Worm (Caenorhabditis elegans) whole organism, L2 larva: ENCODE results near the gene F53C11.4.

ENCODE experiments used
- C34F6.9 ChIP-seq: fragments of 150-350 bp; optimal IDR thresholded peaks from 2 replicates; lab custom pipeline; 2014; ENCODE audit warnings: missing biosample characterization, missing genetic modification characterization
- F13H6.1 ChIP-seq: sonication (generic microtip); optimal IDR thresholded peaks from 2 replicates; lab custom pipeline; 2016; ENCODE audit warnings: missing genetic modification characterization, missing compliant biosample characterization
- R02D3.7 ChIP-seq: fragments of 150-350 bp; optimal IDR thresholded peaks from 2 replicates; lab custom pipeline; 2014; ENCODE audit warnings: missing biosample characterization, missing genetic modification characterization
- Y55F3AM.14 ChIP-seq: fragments of 200-800 bp; sonication (Bioruptor generic); optimal IDR thresholded peaks from 2 replicates; lab custom pipeline; 2018; ENCODE audit warnings: mild to moderate bottlenecking, missing genetic modification characterization, missing compliant biosample characterization
- ZK546.5 ChIP-seq: sonication (generic microtip); optimal IDR thresholded peaks from 2 replicates; lab custom pipeline; 2017; ENCODE audit warnings: missing biosample characterization, missing genetic modification characterization
- alr-1 ChIP-seq: fragments of 150-350 bp; optimal IDR thresholded peaks from 2 replicates; lab custom pipeline; 2014; ENCODE audit warnings: missing biosample characterization, missing genetic modification characterization
- aly-2 ChIP-seq: fragments of 150-350 bp; optimal IDR thresholded peaks from 2 replicates; lab custom pipeline; 2014; ENCODE audit warnings: missing biosample characterization, missing genetic modification characterization
- ama-1 ChIP-seq: fragments of 150-350 bp; optimal IDR thresholded peaks from 2 replicates; lab custom pipeline; 2018; ENCODE audit warnings: inconsistent platforms
- blmp-1 ChIP-seq: sonication (generic microtip); optimal IDR thresholded peaks from 2 replicates; lab custom pipeline; 2017; ENCODE audit warnings: missing genetic modification characterization, mild to moderate bottlenecking, missing compliant biosample characterization, antibody characterized with exemption, moderate library complexity; ENCODE audit not compliant: insufficient read depth
- ceh-16 ChIP-seq: fragments of 150-350 bp; optimal IDR thresholded peaks from 2 replicates; lab custom pipeline; 2014; ENCODE audit warnings: missing biosample characterization, missing genetic modification characterization
- ceh-82 ChIP-seq: fragments of 150-350 bp; optimal IDR thresholded peaks from 2 replicates; lab custom pipeline; 2014; ENCODE audit warnings: missing biosample characterization, missing genetic modification characterization
- crh-2 ChIP-seq: sonication (generic microtip); optimal IDR thresholded peaks from 2 replicates; lab custom pipeline; 2017; ENCODE audit warnings: missing biosample characterization, missing genetic modification characterization
- dmd-4 ChIP-seq: sonication (generic microtip); optimal IDR thresholded peaks from 2 replicates; lab custom pipeline; 2017; ENCODE audit warnings: missing biosample characterization, missing genetic modification characterization
- egl-27 ChIP-seq: sonication (generic microtip); optimal IDR thresholded peaks from 3 replicates; lab custom pipeline; 2017; ENCODE audit warnings: missing biosample characterization, missing genetic modification reagents, missing genetic modification characterization
- elt-1 ChIP-seq: fragments of 150-350 bp; optimal IDR thresholded peaks from 2 replicates; lab custom pipeline; 2014; ENCODE audit warnings: missing biosample characterization, missing genetic modification characterization
- elt-3 ChIP-seq: sonication (generic microtip); optimal IDR thresholded peaks from 2 replicates; lab custom pipeline; 2017; ENCODE audit warnings: missing biosample characterization, missing genetic modification characterization
- fos-1 ChIP-seq: fragments of 150-350 bp; optimal IDR thresholded peaks from 2 replicates; lab custom pipeline; 2014; ENCODE audit warnings: missing biosample characterization, missing genetic modification characterization
- gmeb-1 ChIP-seq: fragments of 150-350 bp; optimal IDR thresholded peaks from 2 replicates; lab custom pipeline; 2014; ENCODE audit warnings: missing biosample characterization, missing genetic modification characterization
- lin-11 ChIP-seq: fragments of 150-350 bp; sonication (generic microtip); optimal IDR thresholded peaks from 2 replicates; lab custom pipeline; 2014; ENCODE audit warnings: missing biosample characterization, missing genetic modification characterization, inconsistent platforms, mixed read lengths
- lin-13 ChIP-seq: fragments of 150-350 bp; optimal IDR thresholded peaks from 2 replicates; lab custom pipeline; 2014; ENCODE audit warnings: missing biosample characterization, missing genetic modification reagents, missing genetic modification characterization
- lin-39 ChIP-seq: fragments of 150-350 bp; optimal IDR thresholded peaks from 2 replicates; lab custom pipeline; 2014; ENCODE audit warnings: missing biosample characterization, missing genetic modification reagents, missing genetic modification characterization
- lsy-2 ChIP-seq, 2 experiments: fragments of 150-350 bp in 1 of 2; sonication (generic microtip) in 1 of 2; optimal IDR thresholded peaks; 2 replicates each; lab custom pipeline; 2014 to 2017; ENCODE audit warnings: missing biosample characterization in 2 of 2, missing genetic modification characterization in 2 of 2
- mab-5 ChIP-seq: fragments of 150-350 bp; optimal IDR thresholded peaks from 2 replicates; lab custom pipeline; 2014; ENCODE audit warnings: missing biosample characterization, missing genetic modification characterization
- mbf-1 ChIP-seq: sonication (generic microtip); optimal IDR thresholded peaks from 2 replicates; lab custom pipeline; 2017; ENCODE audit warnings: missing biosample characterization, missing genetic modification characterization
- mdl-1 ChIP-seq, 2 experiments: fragments of 150-350 bp in 1 of 2; sonication (generic microtip) in 1 of 2; optimal IDR thresholded peaks; 2 replicates each; lab custom pipeline; 2017; ENCODE audit warnings: missing biosample characterization in 2 of 2, missing genetic modification characterization in 2 of 2
- nhr-10 ChIP-seq: sonication (generic microtip); optimal IDR thresholded peaks from 2 replicates; lab custom pipeline; 2017; ENCODE audit warnings: missing biosample characterization, missing genetic modification characterization
- nhr-11 ChIP-seq: fragments of 150-350 bp; optimal IDR thresholded peaks from 2 replicates; lab custom pipeline; 2014; ENCODE audit warnings: missing biosample characterization, missing genetic modification characterization
- nhr-12 ChIP-seq: fragments of 150-350 bp; optimal IDR thresholded peaks from 2 replicates; lab custom pipeline; 2014; ENCODE audit warnings: missing biosample characterization, missing genetic modification characterization
- nhr-129 ChIP-seq: fragments of 150-350 bp; optimal IDR thresholded peaks from 2 replicates; lab custom pipeline; 2014; ENCODE audit warnings: missing biosample characterization, missing genetic modification characterization
- nhr-21 ChIP-seq: fragments of 150-350 bp; optimal IDR thresholded peaks from 2 replicates; lab custom pipeline; 2014; ENCODE audit warnings: missing biosample characterization, missing genetic modification characterization
- nhr-23 ChIP-seq: fragments of 150-350 bp; optimal IDR thresholded peaks from 2 replicates; lab custom pipeline; 2014; ENCODE audit warnings: missing biosample characterization, missing genetic modification reagents, missing genetic modification characterization
- nhr-237 ChIP-seq: fragments of 150-350 bp; optimal IDR thresholded peaks from 2 replicates; lab custom pipeline; 2014; ENCODE audit warnings: missing biosample characterization, missing genetic modification characterization
- nhr-25 ChIP-seq: fragments of 150-350 bp; sonication (generic microtip); optimal IDR thresholded peaks from 3 replicates; lab custom pipeline; 2014; ENCODE audit warnings: missing biosample characterization, missing genetic modification characterization
- nhr-6 ChIP-seq: fragments of 150-350 bp; optimal IDR thresholded peaks from 2 replicates; lab custom pipeline; 2014; ENCODE audit warnings: missing biosample characterization, missing genetic modification characterization
- nhr-77 ChIP-seq: fragments of 150-350 bp; optimal IDR thresholded peaks from 2 replicates; lab custom pipeline; 2014; ENCODE audit warnings: missing biosample characterization, missing genetic modification characterization
- peb-1 ChIP-seq: fragments of 150-350 bp; optimal IDR thresholded peaks from 2 replicates; lab custom pipeline; 2014; ENCODE audit warnings: missing biosample characterization, missing genetic modification characterization
- sem-4 ChIP-seq: fragments of 150-350 bp; optimal IDR thresholded peaks from 2 replicates; lab custom pipeline; 2014; ENCODE audit warnings: missing biosample characterization, missing genetic modification reagents, missing genetic modification characterization
- skn-1 ChIP-seq: sonication (generic microtip); optimal IDR thresholded peaks from 2 replicates; lab custom pipeline; 2017; ENCODE audit warnings: missing biosample characterization, missing genetic modification characterization
- sma-3 ChIP-seq: sonication (generic microtip); optimal IDR thresholded peaks from 2 replicates; lab custom pipeline; 2016; ENCODE audit warnings: missing genetic modification reagents, missing genetic modification characterization, missing compliant biosample characterization
- sma-9 ChIP-seq, 2 experiments: fragments of 150-350 bp in 1 of 2; sonication (generic microtip) in 1 of 2; optimal IDR thresholded peaks; 2 replicates each; lab custom pipeline; 2014 to 2016; ENCODE audit warnings: missing genetic modification characterization in 2 of 2, mild to moderate bottlenecking in 1 of 2, missing biosample characterization in 1 of 2, missing compliant biosample characterization in 1 of 2, missing genetic modification reagents in 1 of 2, moderate library complexity in 1 of 2
- snpc-4 ChIP-seq: fragments of 150-350 bp; optimal IDR thresholded peaks from 2 replicates; lab custom pipeline; 2014; ENCODE audit warnings: missing biosample characterization, missing genetic modification characterization
- unc-39 ChIP-seq: fragments of 150-350 bp; optimal IDR thresholded peaks from 2 replicates; lab custom pipeline; 2014; ENCODE audit warnings: missing biosample characterization, missing genetic modification characterization
- unc-55 ChIP-seq: fragments of 150-350 bp; sonication (generic microtip); optimal IDR thresholded peaks from 3 replicates; lab custom pipeline; 2014; ENCODE audit warnings: missing biosample characterization, missing genetic modification reagents, missing genetic modification characterization
- unc-62 ChIP-seq: fragments of 150-350 bp; optimal IDR thresholded peaks from 2 replicates; lab custom pipeline; 2014; ENCODE audit warnings: missing biosample characterization, missing genetic modification reagents, missing genetic modification characterization
- zag-1 ChIP-seq: fragments of 150-350 bp; optimal IDR thresholded peaks from 2 replicates; lab custom pipeline; 2014; ENCODE audit warnings: missing biosample characterization, missing genetic modification characterization
- ztf-1 ChIP-seq: fragments of 200-800 bp; sonication (Bioruptor generic); conservative IDR thresholded peaks from 2 replicates; pipeline ENCODE4 v1.3.6; 2022; ENCODE audit warnings: missing genetic modification characterization, missing compliant biosample characterization
- ztf-11 ChIP-seq: sonication (generic microtip); optimal IDR thresholded peaks from 2 replicates; lab custom pipeline; 2017; ENCODE audit warnings: missing biosample characterization, missing genetic modification characterization
- ztf-4 ChIP-seq: fragments of 150-350 bp; optimal IDR thresholded peaks from 2 replicates; lab custom pipeline; 2014; ENCODE audit warnings: missing biosample characterization, missing genetic modification characterization

Gene F53C11.4

DNA sequence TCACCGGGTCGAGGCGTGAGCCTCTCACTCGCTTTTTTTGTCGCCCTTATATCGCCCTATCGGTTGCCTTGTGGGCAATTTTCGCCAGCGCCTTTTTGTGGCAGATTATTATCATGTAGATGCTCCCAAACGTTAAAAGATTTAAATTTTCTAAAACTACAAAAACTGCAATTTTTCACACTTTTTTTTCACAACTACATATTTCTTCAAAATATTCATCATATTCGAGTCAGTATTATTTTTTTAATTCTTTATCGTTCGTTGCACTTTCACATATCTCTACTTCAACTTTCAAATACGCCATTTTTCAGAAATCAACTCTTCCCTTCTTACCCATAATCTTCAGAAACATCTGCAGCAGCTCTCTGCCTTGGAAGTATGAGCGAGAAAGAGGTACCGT, 25.8 kb upstream of the F53C11.4 start, which contains the start of gene ceh-24:
ceh-24 (plus strand) TSS at position 301 of the 400 bp plus-strand sequence.
- no peak for TF ChIP-seq ceh-82 (tag; lab: Kevin White, UChicago)

DNA sequence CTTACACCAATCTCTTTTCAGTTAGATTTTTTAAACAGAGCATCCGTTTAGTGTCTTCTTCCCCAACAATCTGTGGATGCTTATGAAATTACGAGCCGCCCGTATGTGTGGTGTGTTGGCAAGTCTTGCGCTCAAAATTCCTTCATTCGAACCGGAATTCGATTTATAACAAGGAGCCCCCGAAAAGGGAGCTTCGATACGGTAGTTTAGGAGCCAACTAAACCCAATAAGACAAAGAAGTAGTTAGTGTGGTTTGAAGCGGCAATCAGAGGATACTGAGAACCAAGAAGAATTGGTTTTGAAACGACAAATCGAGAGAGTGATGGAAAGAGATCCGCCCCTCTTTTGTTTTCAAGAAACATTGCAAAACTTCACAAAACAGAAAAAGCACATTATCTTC, 25.2 kb upstream of the F53C11.4 start:
- TF ChIP-seq ztf-11 (tag; lab: Kevin White, UChicago), result no peak
- TF ChIP-seq gmeb-1 (tag; lab: Kevin White, UChicago), result no peak
- TF ChIP-seq nhr-6 (tag; lab: Kevin White, UChicago), result no peak
- TF ChIP-seq nhr-12 (tag; lab: Kevin White, UChicago), result no peak
- no peak for TF ChIP-seq lin-39 (tag; lab: Kevin White, UChicago)
- no peak for TF ChIP-seq mab-5
- TF ChIP-seq blmp-1 (tag; lab: Kevin White, UChicago), result no peak
- TF ChIP-seq, all 48 proteins: peak for 0

DNA sequence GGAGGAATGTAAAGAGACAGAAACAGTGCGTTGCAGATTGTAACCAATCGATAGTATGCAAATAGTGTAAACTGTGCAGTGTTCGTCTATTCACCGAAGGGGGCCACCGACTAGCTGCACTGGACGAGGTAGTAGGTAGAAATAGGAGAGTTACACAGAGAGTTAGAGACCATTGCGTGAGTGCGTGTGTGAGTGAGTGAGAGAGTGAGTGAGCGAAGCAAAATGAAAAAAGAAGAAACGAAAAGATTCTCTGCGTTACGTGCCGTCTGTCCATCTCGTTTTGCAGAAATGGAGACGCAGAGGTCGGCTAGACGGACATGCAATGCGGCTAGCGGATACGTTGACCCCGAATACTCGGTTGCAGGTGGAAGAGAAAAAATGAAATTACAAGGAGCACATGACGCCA, 21.3 kb upstream of the F53C11.4 start:
- no peak for TF ChIP-seq nhr-237 (tag; lab: Kevin White, UChicago)
- no peak for TF ChIP-seq mbf-1 (tag; lab: Kevin White, UChicago)
- TF ChIP-seq nhr-25 (tag; lab: Kevin White, UChicago), result no peak
- TF ChIP-seq fos-1, result peak; percentile 78
- no peak for TF ChIP-seq egl-27
- TF ChIP-seq lin-11, result peak; percentile 5
- TF ChIP-seq mdl-1 (tag; optimal IDR thresholded peaks at IDR 0.05; lab: Kevin White, UChicago), result no peak
- peak; percentile 6 for TF ChIP-seq sem-4 (tag; lab: Kevin White, UChicago)
- no peak for TF ChIP-seq skn-1
- no peak for TF ChIP-seq ZK546.5 (tag; lab: Kevin White, UChicago)
- TF ChIP-seq unc-55 (GFP tag; lab: Kevin White, UChicago), result peak; percentile 80
- no peak for TF ChIP-seq ceh-82 (tag; lab: Kevin White, UChicago)
- no peak for TF ChIP-seq nhr-77 (tag; lab: Kevin White, UChicago)
- TF ChIP-seq sma-9 (GFP tag; optimal IDR thresholded peaks at IDR 0.05; lab: Kevin White, UChicago), result peak; percentile 41
- TF ChIP-seq sma-9 (tag; optimal IDR thresholded peaks at IDR 0.05; lab: Kevin White, UChicago), result no peak
- peak in 1 of 2 experiments; percentile 63 for TF ChIP-seq lsy-2 (tag; optimal IDR thresholded peaks at IDR 0.05; lab: Kevin White, UChicago)
- TF ChIP-seq peb-1 (tag; lab: Kevin White, UChicago), result no peak
- peak; percentile 76 for TF ChIP-seq C34F6.9 (tag; lab: Kevin White, UChicago)
- TF ChIP-seq R02D3.7 (tag; lab: Kevin White, UChicago), result no peak
- TF ChIP-seq Y55F3AM.14, result peak; percentile 6
- TF ChIP-seq nhr-6 (tag; lab: Kevin White, UChicago), result no peak
- no peak for TF ChIP-seq nhr-10 (tag; lab: Kevin White, UChicago)
- TF ChIP-seq sma-3, result no peak
- TF ChIP-seq elt-3 (tag; lab: Kevin White, UChicago), result no peak
- TF ChIP-seq snpc-4 (tag; lab: Kevin White, UChicago), result no peak
- TF ChIP-seq blmp-1 (tag; lab: Kevin White, UChicago), result peak; percentile 63
- TF ChIP-seq aly-2 (tag; lab: Kevin White, UChicago), result no peak
- no peak for TF ChIP-seq nhr-23 (tag; lab: Kevin White, UChicago)
- no peak for TF ChIP-seq alr-1
- no peak for TF ChIP-seq nhr-21
- peak; percentile 89 for TF ChIP-seq F13H6.1 (tag; lab: Kevin White, UChicago)
- peak; percentile 7 for TF ChIP-seq unc-39
- TF ChIP-seq lin-13, result peak; percentile 24
- peak; percentile 46 for TF ChIP-seq gmeb-1 (tag; lab: Kevin White, UChicago)
- no peak for TF ChIP-seq ama-1 (lab: Kevin White, UChicago)
- no peak for TF ChIP-seq zag-1 (tag; lab: Kevin White, UChicago)
- TF ChIP-seq ztf-1 (GFP tag; lab: Robert Waterston, UW), result no peak
- no peak for TF ChIP-seq dmd-4 (tag; lab: Kevin White, UChicago)
- peak; percentile 94 for TF ChIP-seq nhr-129 (tag; lab: Kevin White, UChicago)
- no peak for TF ChIP-seq ztf-11 (tag; lab: Kevin White, UChicago)
- TF ChIP-seq ztf-4 (tag; lab: Kevin White, UChicago), result no peak
- peak; percentile 0 for TF ChIP-seq ceh-16 (tag; lab: Kevin White, UChicago)
- TF ChIP-seq nhr-11 (tag; lab: Kevin White, UChicago), result no peak
- no peak for TF ChIP-seq lin-39 (tag; lab: Kevin White, UChicago)
- TF ChIP-seq unc-62 (GFP tag; lab: Kevin White, UChicago), result no peak
- TF ChIP-seq mab-5, result no peak
- no peak for TF ChIP-seq elt-1 (tag; lab: Kevin White, UChicago)
- TF ChIP-seq crh-2 (tag; lab: Kevin White, UChicago), result peak; percentile 75
- TF ChIP-seq nhr-12 (tag; lab: Kevin White, UChicago), result no peak
